Fruit fly (Drosophila melanogaster) whole organism, larva: ENCODE results near the gene CG42711.

Source experiments
- noc ChIP-seq: fragments of 200-800 bp; sonication (Bioruptor generic); optimal IDR thresholded peaks from 3 replicates; lab custom pipeline; 2019; ENCODE audit warnings: missing biosample characterization, mild to moderate bottlenecking, missing genetic modification characterization, moderate library complexity

The CG42711 gene

dm6 chr2L:13931318-13931717 lies at the start of gene CG42711:
Gene CG42711, minus strand, starts transcription at chr2L:13931362.
- TF ChIP-seq noc (tag; lab: Kevin White, UChicago): no peak

dm6 chr2L:13979826-13980225 lies 48.7 kb upstream of the CG42711 start, which contains the start of gene NimC2:
Gene NimC2, plus strand, starts transcription at chr2L:13980126.
- TF ChIP-seq noc (tag; lab: Kevin White, UChicago): no peak

dm6 chr2L:13977073-13977472 lies 45.9 kb upstream of the CG42711 start, which contains the start of gene Cyp28a5:
Gene Cyp28a5, plus strand, starts transcription at chr2L:13977302.
- peak; percentile 28 for TF ChIP-seq noc (tag; lab: Kevin White, UChicago)

dm6 chr2L:13976669-13977068 lies 45.5 kb upstream of the CG42711 start, which contains the start of gene NimC1:
Gene NimC1, minus strand, starts transcription at chr2L:13976769.
- TF ChIP-seq noc (tag; lab: Kevin White, UChicago): no peak

- no peak for TF ChIP-seq noc (tag; lab: Kevin White, UChicago)
These were observed 41.7 kb upstream of the CG42711 start, which contains the start of gene He for dm6 chr2L:13972847-13973246. Gene He, minus strand, starts transcription at chr2L:13972947.

- TF ChIP-seq noc (tag; lab: Kevin White, UChicago): no peak
These were observed 38.7 kb upstream of the CG42711 start, which contains the start of the genes NimB4 and NimB5 for dm6 chr2L:13969876-13970275. Gene NimB4, minus strand, starts transcription at chr2L:13969976. Gene NimB5, plus strand, starts transcription at chr2L:13970177.

dm6 chr2L:13967846-13968350 lies 36.7 kb upstream of the CG42711 start, which contains the start of gene NimB3:
Gene NimB3, minus strand, starts transcription at chr2L:13967985.
- no peak for TF ChIP-seq noc (tag; lab: Kevin White, UChicago)

dm6 chr2L:13966732-13967316 lies 35.7 kb upstream of the CG42711 start, which contains the start of gene NimB2:
Gene NimB2, minus strand, starts transcription at chr2L:13967018.
- peak; percentile 4 for TF ChIP-seq noc (tag; lab: Kevin White, UChicago)

- no peak for TF ChIP-seq noc (tag; lab: Kevin White, UChicago)
These were observed 32.4 kb upstream of the CG42711 start, which contains the start of gene NimB1 for dm6 chr2L:13963467-13964122. Gene NimB1, plus strand, starts transcription at chr2L:13963507.

dm6 chr2L:13960399-13960798 lies 29.2 kb upstream of the CG42711 start:
- TF ChIP-seq noc (tag; lab: Kevin White, UChicago): no peak

dm6 chr2L:13957239-13957638 lies 26.1 kb upstream of the CG42711 start, which contains the start of gene NimA:
Gene NimA, plus strand, starts transcription at chr2L:13957539.
- no peak for TF ChIP-seq noc (tag; lab: Kevin White, UChicago)

- no peak for TF ChIP-seq noc (tag; lab: Kevin White, UChicago)
These were observed 24.6 kb upstream of the CG42711 start for dm6 chr2L:13955775-13956174.

- TF ChIP-seq noc (tag; lab: Kevin White, UChicago): no peak
These were observed 18.6 kb upstream of the CG42711 start for dm6 chr2L:13949789-13950188.

- no peak for TF ChIP-seq noc (tag; lab: Kevin White, UChicago)
These were observed 16.3 kb upstream of the CG42711 start, which contains the start of gene Vajk3 for dm6 chr2L:13947476-13947875. Gene Vajk3, minus strand, starts transcription at chr2L:13947476.

- TF ChIP-seq noc (tag; lab: Kevin White, UChicago): no peak
These were observed 3.4 kb upstream of the CG42711 start, which contains the start of gene Vajk2 for dm6 chr2L:13934542-13935065. Gene Vajk2, minus strand, starts transcription at chr2L:13934692.

- no peak for TF ChIP-seq noc (tag; lab: Kevin White, UChicago)
These were observed 2.7 kb downstream of the CG42711 start for dm6 chr2L:13928461-13928860.
